Fruit fly (Drosophila melanogaster): Measurements from ENCODE around the gene CG5421.

CG5421 gene

DNA sequence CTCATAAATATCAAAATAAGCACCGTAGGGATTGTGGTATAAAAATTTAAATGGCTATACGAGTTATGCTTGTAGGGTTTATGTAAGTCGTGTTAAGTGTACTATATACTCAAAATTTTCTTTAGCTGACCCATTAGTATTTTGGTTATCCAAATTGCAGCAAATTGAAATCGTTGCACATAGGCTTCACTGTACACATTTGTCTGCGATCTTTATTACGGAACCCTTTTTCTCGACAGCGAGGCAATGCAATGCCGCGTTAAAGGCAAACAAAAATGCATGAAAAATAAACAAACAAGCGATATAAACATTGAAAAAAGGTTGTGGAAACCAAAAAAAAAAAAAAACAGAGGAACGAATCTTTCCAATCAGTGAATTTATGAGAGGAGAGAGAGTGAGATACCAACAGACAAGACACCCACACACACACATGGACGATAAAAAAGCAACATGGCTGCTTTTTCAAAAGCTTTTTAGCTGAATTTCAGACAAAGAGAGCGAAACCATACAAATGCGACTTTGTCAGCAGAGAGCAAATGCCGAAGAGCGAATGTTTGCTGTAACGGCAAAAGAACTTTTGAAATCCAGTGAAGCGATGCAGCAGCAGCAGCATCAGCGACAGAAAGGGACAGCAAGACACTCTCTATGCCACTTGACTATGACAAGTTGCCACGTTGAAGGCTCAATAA is 36.1 kb upstream of the CG5421 start (continued):
- TF ChIP-seq Bgb (GFP tag; IDR thresholded peaks at IDR 0.05; ENCODE audit: partially characterized antibody) (no peak), CG10147 (GFP tag; optimal IDR thresholded peaks at IDR 0.05) (peak; percentile 78), z (GFP tag; IDR thresholded peaks at IDR 0.05) (peak; percentile 70; the same call in 2 of the 3 replicates), scrt (GFP tag; optimal IDR thresholded peaks at IDR 0.05) (peak; percentile 81), al (GFP tag; IDR thresholded peaks at IDR 0.05) (peak; percentile 68; the same call in 1 of the 2 replicates), CG10366 (GFP tag; IDR thresholded peaks at IDR 0.05) (peak; percentile 89), Scr (GFP tag; IDR thresholded peaks at IDR 0.05; ENCODE audit: partially characterized antibody) (no peak), CG11398 (GFP tag; optimal IDR thresholded peaks at IDR 0.05) (peak; percentile 89), schlank (tag; optimal IDR thresholded peaks at IDR 0.05) (peak; percentile 77), tna (GFP tag; IDR thresholded peaks at IDR 0.05; ENCODE audit: partially characterized antibody) (no peak), gfzf (GFP tag; optimal IDR thresholded peaks at IDR 0.05) (no peak), CG8388 (GFP tag; optimal IDR thresholded peaks at IDR 0.05) (peak; percentile 85), chinmo (GFP tag; IDR thresholded peaks at IDR 0.05; ENCODE audit: partially characterized antibody) (peak; percentile 72; the same call in 2 of the 4 replicates), Lhr (GFP tag; optimal IDR thresholded peaks at IDR 0.05) (peak; percentile 50), unc-4 (GFP tag; IDR thresholded peaks at IDR 0.05; ENCODE audit: partially characterized antibody) (no peak), CG16863 (GFP tag; optimal IDR thresholded peaks at IDR 0.05) (peak; percentile 88), CG11085 (GFP tag; IDR thresholded peaks at IDR 0.05) (no peak), dimm (GFP tag; IDR thresholded peaks at IDR 0.05) (no peak; the same call in 1 of the 2 replicates), Dip3 (GFP tag; optimal IDR thresholded peaks at IDR 0.05) (peak; percentile 61), da (GFP tag; optimal IDR thresholded peaks at IDR 0.05) (peak; percentile 82), so (GFP tag; IDR thresholded peaks at IDR 0.05) (peak; percentile 89), CG2120 (GFP tag; optimal IDR thresholded peaks at IDR 0.05) (peak; percentile 92), CG11723 (GFP tag; optimal IDR thresholded peaks at IDR 0.05) (peak; percentile 75), disco-r (GFP tag; optimal IDR thresholded peaks at IDR 0.05) (peak; percentile 78), PHDP (tag; optimal IDR thresholded peaks at IDR 0.05) (peak; percentile 92), HLH3B (GFP tag; IDR thresholded peaks at IDR 0.05) (peak; percentile 86; the same call in 1 of the 2 replicates), Abd-B (GFP tag; optimal IDR thresholded peaks at IDR 0.05) (peak; percentile 86), exex (tag; optimal IDR thresholded peaks at IDR 0.05) (peak; percentile 55), sob (GFP tag; IDR thresholded peaks at IDR 0.05) (peak; percentile 85), CG18619 (GFP tag; optimal IDR thresholded peaks at IDR 0.05) (peak; percentile 82), Six4 (GFP tag; optimal IDR thresholded peaks at IDR 0.05) (peak; percentile 80), Stat92E (GFP tag; optimal IDR thresholded peaks at IDR 0.05) (no peak), CG10321 (GFP tag; IDR thresholded peaks at IDR 0.05) (peak; percentile 61; the same call in 1 of the 2 replicates), CG12071 (GFP tag; optimal IDR thresholded peaks at IDR 0.05) (peak; percentile 86), Kr (GFP tag; optimal IDR thresholded peaks at IDR 0.05) (no peak), Oaz (GFP tag; IDR thresholded peaks at IDR 0.05) (no peak; the same call in 1 of the 2 replicates), Hr51 (GFP tag; optimal IDR thresholded peaks at IDR 0.05) (peak; percentile 72 to 93), zf30C (GFP tag; optimal IDR thresholded peaks at IDR 0.05) (no peak), yki (optimal IDR thresholded peaks at IDR 0.05) (no peak), tup (GFP tag; optimal IDR thresholded peaks at IDR 0.05) (no peak), pum (GFP tag; optimal IDR thresholded peaks at IDR 0.05) (peak; percentile 93), ash1 (GFP tag; optimal IDR thresholded peaks at IDR 0.05) (no peak), BtbVII (GFP tag; optimal IDR thresholded peaks at IDR 0.05) (peak; percentile 86), tgo (GFP tag; IDR thresholded peaks at IDR 0.05) (peak; percentile 88), CG12236 (GFP tag; optimal IDR thresholded peaks at IDR 0.05) (peak; percentile 75), vfl (GFP tag; optimal IDR thresholded peaks at IDR 0.05) (peak; percentile 80), CG9215 (GFP tag; IDR thresholded peaks at IDR 0.05) (no peak), CG11247 (GFP tag; IDR thresholded peaks at IDR 0.05) (0 out of 2 replicates have a peak, but pooled peaks have one; percentile 76), Adf1 (GFP tag; IDR thresholded peaks at IDR 0.05) (peak; percentile 18; the same call in 1 of the 2 replicates)

All from whole organism, embryonic.